Worm (Caenorhabditis elegans) whole organism, L2 larva: Measurements from ENCODE around the gene num-1.

Experiments used
- C34F6.9 ChIP-seq: fragments of 150-350 bp; optimal IDR thresholded peaks from 2 replicates; lab custom pipeline; 2014; ENCODE audit warnings: missing biosample characterization, missing genetic modification characterization
- F13H6.1 ChIP-seq: sonication (generic microtip); optimal IDR thresholded peaks from 2 replicates; lab custom pipeline; 2016; ENCODE audit warnings: missing genetic modification characterization, missing compliant biosample characterization
- mbf-1 ChIP-seq: sonication (generic microtip); optimal IDR thresholded peaks from 2 replicates; lab custom pipeline; 2017; ENCODE audit warnings: missing biosample characterization, missing genetic modification characterization
- nhr-11 ChIP-seq: fragments of 150-350 bp; optimal IDR thresholded peaks from 2 replicates; lab custom pipeline; 2014; ENCODE audit warnings: missing biosample characterization, missing genetic modification characterization
- nhr-25 ChIP-seq: fragments of 150-350 bp; sonication (generic microtip); optimal IDR thresholded peaks from 3 replicates; lab custom pipeline; 2014; ENCODE audit warnings: missing biosample characterization, missing genetic modification characterization
- zag-1 ChIP-seq: fragments of 150-350 bp; optimal IDR thresholded peaks from 2 replicates; lab custom pipeline; 2014; ENCODE audit warnings: missing biosample characterization, missing genetic modification characterization

DNA sequence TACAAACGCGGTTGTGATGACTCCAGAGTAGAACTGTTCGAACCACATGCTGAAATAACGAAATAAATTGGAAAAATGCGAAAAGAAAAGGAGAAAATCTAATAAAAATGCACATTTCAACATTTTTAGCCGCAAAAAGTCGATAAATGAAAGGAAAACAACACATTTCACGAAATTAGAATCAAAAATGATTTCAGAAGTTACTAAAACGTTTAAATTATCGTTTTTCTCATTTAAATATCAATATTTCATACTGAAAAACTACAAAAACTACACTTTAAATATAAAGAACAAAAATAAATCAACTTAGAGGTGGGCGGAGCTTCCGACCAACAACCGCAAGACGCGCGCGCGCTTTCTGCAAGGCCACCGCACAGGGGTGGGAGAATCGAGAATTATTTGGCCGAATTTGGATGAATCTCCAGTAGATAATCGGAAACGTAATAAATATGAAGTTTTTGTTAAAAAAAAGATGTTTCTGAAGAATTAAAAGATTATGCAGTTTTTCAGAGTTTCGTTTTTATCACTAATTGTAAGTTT lies 22.3 kb downstream of the num-1 start, which contains the start of gene ndua-1:
- no peak for TF ChIP-seq nhr-25 (tag; lab: Kevin White, UChicago)
- no peak for TF ChIP-seq nhr-11 (tag; lab: Kevin White, UChicago)
- peak; percentile 30 for TF ChIP-seq C34F6.9
- peak; percentile 39 for TF ChIP-seq F13H6.1 (tag; lab: Kevin White, UChicago)
- no peak for TF ChIP-seq mbf-1 (tag; lab: Kevin White, UChicago)
- TF ChIP-seq zag-1 (tag; lab: Kevin White, UChicago): no peak
